Worm (Caenorhabditis elegans) whole organism, L1 larva: ENCODE results near the gene F10C2.4.

ENCODE experiments used
- C04F5.9 ChIP-seq: sonication (generic microtip); optimal IDR thresholded peaks from 2 replicates; lab custom pipeline; 2016; ENCODE audit warnings: missing genetic modification characterization, missing compliant biosample characterization
- C16A3.4 ChIP-seq: fragments of 150-350 bp; optimal IDR thresholded peaks from 2 replicates; lab custom pipeline; 2014; ENCODE audit warnings: missing biosample characterization, missing genetic modification characterization
- aha-1 ChIP-seq: fragments of 150-350 bp; optimal IDR thresholded peaks from 2 replicates; lab custom pipeline; 2014; ENCODE audit warnings: missing biosample characterization, missing genetic modification characterization
- alr-1 ChIP-seq: fragments of 200-800 bp; sonication (Bioruptor generic); optimal IDR thresholded peaks from 2 replicates; lab custom pipeline; 2018; ENCODE audit warnings: borderline replicate concordance, mild to moderate bottlenecking, missing genetic modification characterization, missing compliant biosample characterization
- aly-2 ChIP-seq: fragments of 150-350 bp; optimal IDR thresholded peaks from 2 replicates; lab custom pipeline; 2014; ENCODE audit warnings: missing biosample characterization, missing genetic modification characterization
- ama-1 ChIP-seq: fragments of 150-350 bp; optimal IDR thresholded peaks from 2 replicates; lab custom pipeline; 2014
- blmp-1 ChIP-seq: fragments of 150-350 bp; optimal IDR thresholded peaks from 2 replicates; lab custom pipeline; 2014; ENCODE audit warnings: missing biosample characterization, missing genetic modification characterization
- ceh-8 ChIP-seq: fragments of 200-800 bp; sonication (Bioruptor generic); optimal IDR thresholded peaks from 2 replicates; lab custom pipeline; 2018; ENCODE audit warnings: mild to moderate bottlenecking, missing genetic modification characterization, moderate library complexity, missing compliant biosample characterization
- ceh-82 ChIP-seq, 3 experiments: fragments of 150-350 bp in 1 of 3; sonication (generic microtip) in 2 of 3; optimal IDR thresholded peaks; 2 replicates each; lab custom pipeline; 2014 to 2017; ENCODE audit warnings: missing biosample characterization in 3 of 3, missing genetic modification characterization in 3 of 3
- ceh-90 ChIP-seq: sonication (generic microtip); optimal IDR thresholded peaks from 2 replicates; lab custom pipeline; 2016; ENCODE audit warnings: missing genetic modification characterization, missing compliant biosample characterization
- dsc-1 ChIP-seq: sonication (generic microtip); optimal IDR thresholded peaks from 2 replicates; lab custom pipeline; 2016; ENCODE audit warnings: mild to moderate bottlenecking, missing genetic modification characterization, missing compliant biosample characterization
- efl-3 ChIP-seq: fragments of 200-800 bp; sonication (Bioruptor generic); optimal IDR thresholded peaks from 2 replicates; lab custom pipeline; 2018; ENCODE audit warnings: mild to moderate bottlenecking, missing genetic modification characterization, missing compliant biosample characterization
- egl-13 ChIP-seq: sonication (generic microtip); optimal IDR thresholded peaks from 2 replicates; lab custom pipeline; 2016; ENCODE audit warnings: missing genotype, missing genetic modification reagents, missing genetic modification characterization, missing compliant biosample characterization
- elt-2 ChIP-seq: sonication (generic microtip); optimal IDR thresholded peaks from 2 replicates; lab custom pipeline; 2016; ENCODE audit warnings: missing genetic modification characterization, mild to moderate bottlenecking, inconsistent platforms, missing compliant biosample characterization, missing genetic modification reagents
- ets-5 ChIP-seq: fragments of 200-800 bp; sonication (Bioruptor generic); IDR thresholded peaks from 2 replicates; pipeline ENCODE4 v1.3.6; 2022; ENCODE audit warnings: missing genetic modification characterization, missing compliant biosample characterization
- fkh-10 ChIP-seq: sonication (generic microtip); optimal IDR thresholded peaks from 2 replicates; lab custom pipeline; 2017; ENCODE audit warnings: missing biosample characterization, missing genetic modification reagents, missing genetic modification characterization
- fkh-4 ChIP-seq: sonication (generic microtip); optimal IDR thresholded peaks from 2 replicates; lab custom pipeline; 2016; ENCODE audit warnings: missing compliant biosample characterization, missing genetic modification characterization, borderline replicate concordance
- fkh-8 ChIP-seq: sonication (generic microtip); optimal IDR thresholded peaks from 2 replicates; lab custom pipeline; 2016; ENCODE audit warnings: mild to moderate bottlenecking, missing genetic modification characterization, missing compliant biosample characterization
- fos-1 ChIP-seq: fragments of 150-350 bp; optimal IDR thresholded peaks from 2 replicates; lab custom pipeline; 2014; ENCODE audit warnings: missing biosample characterization, missing genetic modification characterization
- grh-1 ChIP-seq: fragments of 200-800 bp; sonication (Bioruptor generic); IDR thresholded peaks from 2 replicates; pipeline ENCODE4 v1.3.6; 2022; ENCODE audit warnings: missing genetic modification reagents, missing genetic modification characterization, missing compliant biosample characterization
- hlh-17 ChIP-seq: fragments of 200-800 bp; sonication (Bioruptor generic); optimal IDR thresholded peaks from 2 replicates; lab custom pipeline; 2018; ENCODE audit warnings: missing genetic modification characterization, mild to moderate bottlenecking, missing compliant biosample characterization, moderate library complexity, borderline replicate concordance
- hpl-2 ChIP-seq: fragments of 150-350 bp; optimal IDR thresholded peaks from 2 replicates; lab custom pipeline; 2014; ENCODE audit warnings: missing biosample characterization, missing genetic modification reagents, missing genetic modification characterization
- irx-1 ChIP-seq: sonication (generic microtip); optimal IDR thresholded peaks from 2 replicates; lab custom pipeline; 2016; ENCODE audit warnings: missing genetic modification characterization, missing compliant biosample characterization
- jun-1 ChIP-seq: fragments of 150-350 bp; optimal IDR thresholded peaks from 2 replicates; lab custom pipeline; 2014; ENCODE audit warnings: missing biosample characterization, missing genetic modification reagents, missing genetic modification characterization
- lin-13 ChIP-seq: fragments of 150-350 bp; optimal IDR thresholded peaks from 2 replicates; lab custom pipeline; 2014; ENCODE audit warnings: missing biosample characterization, missing genetic modification reagents, missing genetic modification characterization
- lin-14 ChIP-seq: fragments of 200-800 bp; sonication (Bioruptor generic); optimal IDR thresholded peaks from 2 replicates; lab custom pipeline; 2018; ENCODE audit warnings: mild to moderate bottlenecking, missing genetic modification characterization, moderate library complexity, missing compliant biosample characterization
- lin-15B ChIP-seq: fragments of 150-350 bp; sonication (generic microtip); optimal IDR thresholded peaks from 3 replicates; lab custom pipeline; 2014; ENCODE audit warnings: missing biosample characterization, missing genetic modification characterization
- lin-35 ChIP-seq, 2 experiments: fragments of 150-350 bp; optimal IDR thresholded peaks; 2 replicates each; lab custom pipeline; 2014; ENCODE audit warnings: missing biosample characterization in 2 of 2, missing genetic modification characterization in 2 of 2, missing genetic modification reagents in 2 of 2
- lin-39 ChIP-seq: fragments of 150-350 bp; optimal IDR thresholded peaks from 2 replicates; lab custom pipeline; 2014; ENCODE audit warnings: missing biosample characterization, missing genetic modification reagents, missing genetic modification characterization
- lir-3 ChIP-seq: sonication (generic microtip); optimal IDR thresholded peaks from 2 replicates; lab custom pipeline; 2016; ENCODE audit warnings: mild to moderate bottlenecking, missing genetic modification characterization, moderate library complexity, missing compliant biosample characterization; ENCODE audit not compliant: poor library complexity
- lsy-2 ChIP-seq, 2 experiments: fragments of 150-350 bp; optimal IDR thresholded peaks; 2 replicates each; lab custom pipeline; 2014; ENCODE audit warnings: missing biosample characterization in 2 of 2, missing genetic modification characterization in 2 of 2
- mab-9 ChIP-seq: fragments of 200-800 bp; sonication (Bioruptor generic); IDR thresholded peaks from 2 replicates; pipeline ENCODE4 v1.3.6; 2022; ENCODE audit warnings: missing genetic modification reagents, missing genetic modification characterization, missing compliant biosample characterization
- mdl-1 ChIP-seq, 2 experiments: fragments of 150-350 bp; optimal IDR thresholded peaks; 2 replicates each; lab custom pipeline; 2014 to 2017; ENCODE audit warnings: missing biosample characterization in 2 of 2, missing genetic modification characterization in 2 of 2, inconsistent platforms in 1 of 2
- mef-2 ChIP-seq: fragments of 150-350 bp; optimal IDR thresholded peaks from 2 replicates; lab custom pipeline; 2014; ENCODE audit warnings: missing biosample characterization, missing genetic modification characterization
- mep-1 ChIP-seq: fragments of 150-350 bp; optimal IDR thresholded peaks from 2 replicates; lab custom pipeline; 2014; ENCODE audit warnings: missing biosample characterization, missing genetic modification characterization
- nhr-12 ChIP-seq: sonication (generic microtip); optimal IDR thresholded peaks from 2 replicates; lab custom pipeline; 2017; ENCODE audit warnings: missing biosample characterization, missing genetic modification characterization
- nhr-19 ChIP-seq: fragments of 200-800 bp; sonication (Bioruptor generic); conservative IDR thresholded peaks from 2 replicates; pipeline ENCODE4 v1.3.6; 2022; ENCODE audit warnings: missing genetic modification characterization, missing compliant biosample characterization
- nhr-237 ChIP-seq: fragments of 150-350 bp; optimal IDR thresholded peaks from 2 replicates; lab custom pipeline; 2014; ENCODE audit warnings: missing biosample characterization, missing genetic modification characterization
- nhr-76 ChIP-seq: sonication (generic microtip); optimal IDR thresholded peaks from 2 replicates; lab custom pipeline; 2017; ENCODE audit warnings: missing biosample characterization, missing genetic modification characterization
- nhr-77 ChIP-seq: fragments of 150-350 bp; optimal IDR thresholded peaks from 2 replicates; lab custom pipeline; 2014; ENCODE audit warnings: missing biosample characterization, missing genetic modification characterization
- nhr-85 ChIP-seq: sonication (generic microtip); peaks from one replicate; lab custom pipeline; 2016; ENCODE audit warnings: missing genetic modification characterization, inconsistent platforms, missing compliant biosample characterization
- pag-3 ChIP-seq: sonication (generic microtip); optimal IDR thresholded peaks from 2 replicates; lab custom pipeline; 2017; ENCODE audit warnings: missing genetic modification characterization, mild to moderate bottlenecking, missing compliant biosample characterization, antibody characterized with exemption, borderline replicate concordance; ENCODE audit not compliant: insufficient read depth
- skn-1 ChIP-seq: fragments of 150-350 bp; optimal IDR thresholded peaks from 2 replicates; lab custom pipeline; 2014; ENCODE audit warnings: missing biosample characterization, missing genetic modification characterization
- sup-37 ChIP-seq: fragments of 200-800 bp; sonication (Bioruptor generic); optimal IDR thresholded peaks from 2 replicates; lab custom pipeline; 2018; ENCODE audit warnings: mild to moderate bottlenecking, missing genetic modification characterization, missing compliant biosample characterization
- swsn-7 ChIP-seq: sonication (generic microtip); optimal IDR thresholded peaks from 2 replicates; lab custom pipeline; 2016; ENCODE audit warnings: missing genetic modification characterization, missing compliant biosample characterization
- tbx-2 ChIP-seq: sonication (generic microtip); optimal IDR thresholded peaks from 2 replicates; lab custom pipeline; 2016; ENCODE audit warnings: missing genetic modification characterization, missing compliant biosample characterization
- tlp-1 ChIP-seq: fragments of 150-350 bp; optimal IDR thresholded peaks from 2 replicates; lab custom pipeline; 2014; ENCODE audit warnings: missing biosample characterization, missing genetic modification characterization
- unc-30 ChIP-seq: sonication (generic microtip); optimal IDR thresholded peaks from 2 replicates; lab custom pipeline; 2017; ENCODE audit warnings: missing biosample characterization, missing genetic modification characterization
- unc-86 ChIP-seq: sonication (generic microtip); optimal IDR thresholded peaks from 2 replicates; lab custom pipeline; 2016; ENCODE audit warnings: missing genetic modification characterization, missing compliant biosample characterization
- unc-98 ChIP-seq: fragments of 200-800 bp; sonication (Bioruptor generic); IDR thresholded peaks from 2 replicates; pipeline ENCODE4 v1.3.6; 2022; ENCODE audit warnings: missing genetic modification characterization, missing compliant biosample characterization
- xbp-1 ChIP-seq: sonication (generic microtip); optimal IDR thresholded peaks from 2 replicates; lab custom pipeline; 2016; ENCODE audit warnings: missing genetic modification characterization, missing compliant biosample characterization
- zip-4 ChIP-seq: fragments of 200-800 bp; sonication (Bioruptor generic); optimal IDR thresholded peaks from 2 replicates; lab custom pipeline; 2018; ENCODE audit warnings: mild to moderate bottlenecking, missing genetic modification characterization, moderate library complexity, missing compliant biosample characterization

F10C2.4 gene

ce11 chrV:12040823-12041606, at the start of gene F10C2.4, which contains the start of gene kup-1:
Gene F10C2.4, plus strand, starts transcription at chrV:12041556.
Gene kup-1, minus strand, starts transcription at chrV:12040873.
- no peak for TF ChIP-seq tlp-1 (tag; lab: Kevin White, UChicago)
- TF ChIP-seq sup-37 (GFP tag; lab: Kevin White, UChicago) = no peak
- TF ChIP-seq unc-30 (tag; lab: Kevin White, UChicago) = no peak
- TF ChIP-seq efl-3 = no peak
- no peak for TF ChIP-seq lin-14
- TF ChIP-seq ceh-82 (tag; optimal IDR thresholded peaks at IDR 0.05; lab: Kevin White, UChicago) = peak in 1 of 3 experiments; percentile 63
- TF ChIP-seq tbx-2 (tag; lab: Kevin White, UChicago) = peak; percentile 66
- TF ChIP-seq nhr-77 (tag; lab: Kevin White, UChicago) = peak; percentile 51
- TF ChIP-seq irx-1 (tag; lab: Kevin White, UChicago) = peak; percentile 34
- no peak for TF ChIP-seq mef-2
- no peak for TF ChIP-seq fos-1 (tag; lab: Kevin White, UChicago)
- peak; percentile 63 for TF ChIP-seq C16A3.4 (tag; lab: Kevin White, UChicago)
- TF ChIP-seq alr-1 (tag; lab: Kevin White, UChicago) = no peak
- TF ChIP-seq skn-1 (tag; lab: Kevin White, UChicago) = peak; percentile 58
- no peak for TF ChIP-seq mab-9 (GFP tag; lab: Robert Waterston, UW)
- TF ChIP-seq lin-13 (GFP tag; lab: Kevin White, UChicago) = no peak
- no peak for TF ChIP-seq aha-1 (tag; lab: Kevin White, UChicago)
- peak; percentile 48 for TF ChIP-seq nhr-19 (GFP tag; lab: Robert Waterston, UW)
- no peak for TF ChIP-seq pag-3 (tag; lab: Kevin White, UChicago)
- no peak for TF ChIP-seq nhr-76 (tag; lab: Kevin White, UChicago)
- peak; percentile 54 for TF ChIP-seq swsn-7
- TF ChIP-seq fkh-8 (tag; lab: Kevin White, UChicago) = peak; percentile 42
- peak; percentile 26 for TF ChIP-seq C04F5.9 (tag; lab: Kevin White, UChicago)
- peak; percentile 48 for TF ChIP-seq unc-86 (tag; lab: Kevin White, UChicago)
- TF ChIP-seq xbp-1 (tag; lab: Kevin White, UChicago) = peak; percentile 64
- peak; percentile 28 for TF ChIP-seq dsc-1 (tag; lab: Kevin White, UChicago)
- no peak for TF ChIP-seq ceh-90 (tag; lab: Kevin White, UChicago)
- no peak for TF ChIP-seq ets-5 (GFP tag; lab: Robert Waterston, UW)
- TF ChIP-seq egl-13 (tag; lab: Kevin White, UChicago) = no peak
- no peak for TF ChIP-seq fkh-10
- TF ChIP-seq nhr-237 (tag; lab: Kevin White, UChicago) = no peak
- no peak for TF ChIP-seq jun-1 (tag; lab: Kevin White, UChicago)
- TF ChIP-seq lin-35 (GFP tag; optimal IDR thresholded peaks at IDR 0.05; lab: Kevin White, UChicago) = peak; percentile 93 to 96
- no peak for TF ChIP-seq hpl-2
- TF ChIP-seq lin-15B (tag; lab: Kevin White, UChicago) = peak; percentile 74
- TF ChIP-seq ama-1 (lab: Kevin White, UChicago) = no peak
- TF ChIP-seq aly-2 = no peak
- TF ChIP-seq mep-1 (tag; lab: Kevin White, UChicago) = peak; percentile 5
- TF ChIP-seq lsy-2 (tag; optimal IDR thresholded peaks at IDR 0.05; lab: Kevin White, UChicago) = peak; percentile 63 to 84
- TF ChIP-seq fkh-4 (tag; lab: Kevin White, UChicago) = no peak
- no peak for TF ChIP-seq nhr-12
- no peak for TF ChIP-seq lir-3 (tag; lab: Kevin White, UChicago)
- TF ChIP-seq hlh-17 (GFP tag; lab: Kevin White, UChicago) = no peak
- TF ChIP-seq lin-39 = no peak
- peak; percentile 60 for TF ChIP-seq blmp-1
- no peak for TF ChIP-seq grh-1 (GFP tag; lab: Robert Waterston, UW)
- no peak for TF ChIP-seq ceh-8 (GFP tag; lab: Kevin White, UChicago)
- TF ChIP-seq zip-4 (GFP tag; lab: Kevin White, UChicago) = no peak
- TF ChIP-seq nhr-85 (tag; lab: Kevin White, UChicago) = peak; percentile 81
- TF ChIP-seq elt-2 (tag; lab: Kevin White, UChicago) = no peak
- no peak for TF ChIP-seq unc-98 (GFP tag; lab: Robert Waterston, UW)
- no peak for TF ChIP-seq mdl-1 (tag; optimal IDR thresholded peaks at IDR 0.05; lab: Kevin White, UChicago)
